Fruit fly (Drosophila melanogaster) whole organism, wandering third instar larva: Measurements from ENCODE around the gene CG18473.

Experiments
- Abd-B ChIP-seq: fragments of >200 bp; optimal IDR thresholded peaks from 2 replicates; lab custom pipeline; 2017; ENCODE audit warnings: missing biosample characterization, missing genetic modification characterization
- CG32264 ChIP-seq: fragments of 200-800 bp; sonication (Bioruptor generic); optimal IDR thresholded peaks from 2 replicates; lab custom pipeline; 2016; ENCODE audit warnings: missing biosample characterization, missing genetic modification characterization
- CG9705 ChIP-seq: fragments of 200-800 bp; sonication (Bioruptor generic); optimal IDR thresholded peaks from 2 replicates; lab custom pipeline; 2018; ENCODE audit warnings: missing biosample characterization, mild to moderate bottlenecking, missing genetic modification characterization
- CrebA ChIP-seq: fragments of 200-800 bp; sonication (Bioruptor generic); optimal IDR thresholded peaks from 2 replicates; lab custom pipeline; 2016; ENCODE audit warnings: missing biosample characterization, mild to moderate bottlenecking, missing genetic modification characterization, borderline replicate concordance
- Dfd ChIP-seq: fragments of >200 bp; optimal IDR thresholded peaks from 2 replicates; lab custom pipeline; 2017; ENCODE audit warnings: missing biosample characterization, missing genetic modification characterization
- Dif ChIP-seq: fragments of 200-275, 200-300 bp; sonication (Bioruptor generic); optimal IDR thresholded peaks from 2 replicates; lab custom pipeline; 2018; ENCODE audit warnings: missing biosample characterization, missing genetic modification characterization; ENCODE audit not compliant: partially characterized antibody
- GATAd ChIP-seq: sonication (Bioruptor generic); optimal IDR thresholded peaks from 2 replicates; lab custom pipeline; 2016; ENCODE audit warnings: missing biosample characterization, missing genetic modification characterization
- HLH106 ChIP-seq: fragments of 200-800 bp; optimal IDR thresholded peaks from 3 replicates; lab custom pipeline; 2019; ENCODE audit warnings: missing biosample characterization, mild to moderate bottlenecking, missing genetic modification characterization, moderate library complexity
- Hnf4 ChIP-seq: fragments of 200-800 bp; sonication (Bioruptor generic); optimal IDR thresholded peaks from 2 replicates; lab custom pipeline; 2016; ENCODE audit warnings: missing biosample characterization, mild to moderate bottlenecking, missing genetic modification characterization
- Hr78 ChIP-seq: fragments of >200 bp; optimal IDR thresholded peaks from 2 replicates; lab custom pipeline; 2017; ENCODE audit warnings: missing biosample characterization, missing genetic modification characterization
- Hr83 ChIP-seq: fragments of 200-300 bp; sonication (Bioruptor generic); optimal IDR thresholded peaks from 2 replicates; lab custom pipeline; 2016; ENCODE audit warnings: missing biosample characterization, mild to moderate bottlenecking, missing genetic modification characterization, moderate library complexity; ENCODE audit not compliant: poor library complexity, severe bottlenecking
- Jra ChIP-seq: sonication (Bioruptor generic); optimal IDR thresholded peaks from 2 replicates; lab custom pipeline; 2016; ENCODE audit warnings: missing biosample characterization, missing genetic modification characterization
- Myc ChIP-seq: fragments of >200 bp; optimal IDR thresholded peaks from 2 replicates; lab custom pipeline; 2017
- N ChIP-seq: fragments of >200 bp; optimal IDR thresholded peaks from 2 replicates; lab custom pipeline; 2018; ENCODE audit warnings: missing biosample characterization, missing external identifiers, missing genetic modification characterization
- OdsH ChIP-seq: fragments of 200-800 bp; sonication (Bioruptor generic); optimal IDR thresholded peaks from 2 replicates; lab custom pipeline; 2016; ENCODE audit warnings: missing biosample characterization, mild to moderate bottlenecking, missing genetic modification characterization
- Rel ChIP-seq, 2 experiments: fragments of 200-800 bp; sonication (Bioruptor generic) in 1 of 2; optimal IDR thresholded peaks; 2 replicates in 1 of 2; 3 replicates in 1 of 2; lab custom pipeline; 2016 to 2019; ENCODE audit warnings: mild to moderate bottlenecking in 2 of 2, missing biosample characterization in 2 of 2, missing genetic modification characterization in 2 of 2, moderate library complexity in 1 of 2
- Sp1 ChIP-seq: fragments of 200-800 bp; sonication (Bioruptor generic); optimal IDR thresholded peaks from 3 replicates; lab custom pipeline; 2019; ENCODE audit warnings: missing biosample characterization, mild to moderate bottlenecking, missing genetic modification characterization, moderate library complexity
- Vsx2 ChIP-seq: fragments of 200-300, 225-300 bp; sonication (Bioruptor generic); optimal IDR thresholded peaks from 2 replicates; lab custom pipeline; 2018; ENCODE audit warnings: missing biosample characterization, missing genetic modification characterization; ENCODE audit not compliant: partially characterized antibody
- br ChIP-seq: fragments of 200-800 bp; sonication (Bioruptor generic); optimal IDR thresholded peaks from 2 replicates; lab custom pipeline; 2016; ENCODE audit warnings: missing biosample characterization, missing genetic modification characterization
- brk ChIP-seq: fragments of 200-800 bp; sonication (Bioruptor generic); optimal IDR thresholded peaks from 2 replicates; lab custom pipeline; 2016; ENCODE audit warnings: missing biosample characterization, mild to moderate bottlenecking, missing genetic modification characterization
- dl ChIP-seq, 2 experiments: fragments of 175-275, 200-275 bp in 1 of 2; fragments of 200-275 bp in 1 of 2; sonication (Bioruptor generic); optimal IDR thresholded peaks; lab custom pipeline; 2018; ENCODE audit warnings: mild to moderate bottlenecking in 2 of 2, missing biosample characterization in 2 of 2, missing genetic modification characterization in 2 of 2, moderate library complexity in 2 of 2; ENCODE audit not compliant: partially characterized antibody in 2 of 2, insufficient read depth in 1 of 2
- dmrt93B ChIP-seq: fragments of 200-800 bp; sonication (Bioruptor generic); optimal IDR thresholded peaks from 2 replicates; lab custom pipeline; 2018; ENCODE audit warnings: missing biosample characterization, mild to moderate bottlenecking, missing genetic modification characterization
- dsf ChIP-seq: sonication (Bioruptor generic); optimal IDR thresholded peaks from 2 replicates; lab custom pipeline; 2016; ENCODE audit warnings: missing biosample characterization, missing genetic modification characterization, borderline replicate concordance
- ey ChIP-seq: fragments of 200-800 bp; sonication (Bioruptor generic); optimal IDR thresholded peaks from 2 replicates; lab custom pipeline; 2016; ENCODE audit warnings: missing biosample characterization, missing genetic modification characterization
- foxo ChIP-seq, 2 experiments: fragments of 200-800 bp; sonication (Bioruptor generic); optimal IDR thresholded peaks; 2 replicates in 1 of 2; 3 replicates in 1 of 2; lab custom pipeline; 2016 to 2017; ENCODE audit warnings: missing biosample characterization in 2 of 2, missing genetic modification characterization in 2 of 2
- fru ChIP-seq: fragments of 200-800 bp; sonication (Bioruptor generic); optimal IDR thresholded peaks from 3 replicates; lab custom pipeline; 2016; ENCODE audit warnings: missing biosample characterization, mild to moderate bottlenecking, missing genetic modification characterization
- h ChIP-seq: fragments of 200-800 bp; sonication (Bioruptor generic); optimal IDR thresholded peaks from 3 replicates; lab custom pipeline; 2016; ENCODE audit warnings: missing biosample characterization, mild to moderate bottlenecking, missing genetic modification characterization
- jim ChIP-seq: fragments of 175-275, 200-325 bp; sonication (Bioruptor generic); optimal IDR thresholded peaks from 2 replicates; lab custom pipeline; 2016; ENCODE audit warnings: missing biosample characterization, mild to moderate bottlenecking, missing genetic modification characterization
- lola ChIP-seq: fragments of >200 bp; optimal IDR thresholded peaks from 2 replicates; lab custom pipeline; 2017; ENCODE audit warnings: missing biosample characterization, missing genetic modification characterization
- pan ChIP-seq: fragments of >200 bp; optimal IDR thresholded peaks from 2 replicates; lab custom pipeline; 2017
- psq ChIP-seq: fragments of 200-800 bp; sonication (Bioruptor generic); optimal IDR thresholded peaks from 3 replicates; lab custom pipeline; 2017; ENCODE audit warnings: missing biosample characterization, mild to moderate bottlenecking, missing genetic modification characterization, moderate library complexity
- rgr ChIP-seq: fragments of 200-800 bp; sonication (Bioruptor generic); optimal IDR thresholded peaks from 3 replicates; lab custom pipeline; 2016; ENCODE audit warnings: missing biosample characterization, mild to moderate bottlenecking, missing genetic modification characterization
- sage ChIP-seq: fragments of 200-800 bp; sonication (Bioruptor generic); optimal IDR thresholded peaks from 2 replicates; lab custom pipeline; 2016; ENCODE audit warnings: missing biosample characterization, mild to moderate bottlenecking, missing genetic modification characterization
- sv ChIP-seq: fragments of 200-800 bp; sonication (Bioruptor generic); optimal IDR thresholded peaks from 3 replicates; lab custom pipeline; 2016; ENCODE audit warnings: missing biosample characterization, missing genetic modification characterization
- tai ChIP-seq: sonication (Bioruptor generic); optimal IDR thresholded peaks from 2 replicates; lab custom pipeline; 2016; ENCODE audit warnings: missing biosample characterization, missing genetic modification characterization
- usp ChIP-seq: fragments of >200 bp; optimal IDR thresholded peaks from 2 replicates; lab custom pipeline; 2017; ENCODE audit warnings: missing biosample characterization, missing genetic modification characterization
- woc ChIP-seq: sonication (Bioruptor generic); optimal IDR thresholded peaks from 2 replicates; lab custom pipeline; 2016; ENCODE audit warnings: missing biosample characterization, mild to moderate bottlenecking, missing genetic modification characterization

CG18473 gene

DNA sequence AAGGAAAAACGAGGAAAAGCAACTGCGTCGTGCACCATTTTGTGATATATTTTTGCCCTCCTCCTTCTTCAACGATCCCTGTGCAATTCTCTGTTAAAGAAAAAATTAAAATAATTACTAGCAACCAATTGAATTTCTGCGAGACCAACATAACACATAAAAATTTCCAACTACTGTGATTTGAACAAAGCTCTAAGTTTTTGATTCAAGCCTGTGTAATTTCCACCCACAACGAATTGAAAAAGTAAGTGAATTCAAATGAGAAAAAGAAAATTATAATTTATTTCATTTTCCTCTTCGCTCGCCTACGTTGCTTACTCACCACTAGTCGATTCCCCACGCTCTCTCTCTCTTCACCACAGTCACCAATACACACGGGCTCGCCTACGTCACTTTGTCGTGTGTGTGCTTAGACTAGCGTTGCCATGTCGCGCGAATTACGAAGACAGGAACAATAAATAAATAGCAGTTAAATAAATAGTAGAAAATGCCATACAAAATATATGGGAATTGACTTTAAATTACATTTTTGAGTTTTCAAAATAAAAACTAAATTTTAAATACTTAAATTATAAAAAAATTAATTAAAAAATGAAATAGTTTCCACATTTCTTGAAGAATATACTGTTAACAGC is 20.7 kb upstream of the CG18473 start (continued):
- TF ChIP-seq Abd-B (GFP tag; lab: Kevin White, UChicago), result no peak
- peak; percentile 72 for TF ChIP-seq rgr (GFP tag; lab: Kevin White, UChicago)

- no peak for TF ChIP-seq sage (GFP tag; lab: Kevin White, UChicago)
- no peak for TF ChIP-seq foxo (GFP tag; optimal IDR thresholded peaks at IDR 0.05; lab: Kevin White, UChicago)
- TF ChIP-seq lola (GFP tag; lab: Kevin White, UChicago), result no peak
- TF ChIP-seq Jra (GFP tag; lab: Kevin White, UChicago), result peak; percentile 17
- no peak for TF ChIP-seq fru (GFP tag; lab: Kevin White, UChicago)
- peak; percentile 17 for TF ChIP-seq Hr83 (GFP tag; lab: Kevin White, UChicago)
- no peak for TF ChIP-seq Hnf4
Measured at dm6 chr3R:9343022-9343587, 20.0 kb upstream of the CG18473 start.

dm6 chr3R:9343645-9344044 is 19.5 kb upstream of the CG18473 start:
- TF ChIP-seq Hr78 (GFP tag; lab: Kevin White, UChicago), result no peak
- no peak for TF ChIP-seq fru (GFP tag; lab: Kevin White, UChicago)
- TF ChIP-seq CrebA (GFP tag; lab: Kevin White, UChicago), result no peak
- TF ChIP-seq Jra (GFP tag; lab: Kevin White, UChicago), result no peak
- no peak for TF ChIP-seq brk (GFP tag; lab: Kevin White, UChicago)
- no peak for TF ChIP-seq h (GFP tag; lab: Kevin White, UChicago)
- TF ChIP-seq OdsH (GFP tag; lab: Kevin White, UChicago), result no peak
- TF ChIP-seq HLH106 (tag; lab: Kevin White, UChicago), result no peak
- no peak for TF ChIP-seq lola (GFP tag; lab: Kevin White, UChicago)
- no peak for TF ChIP-seq foxo (GFP tag; optimal IDR thresholded peaks at IDR 0.05; lab: Kevin White, UChicago)
- no peak for TF ChIP-seq Rel (GFP tag; optimal IDR thresholded peaks at IDR 0.05; lab: Kevin White, UChicago)
- no peak for TF ChIP-seq Rel (tag; optimal IDR thresholded peaks at IDR 0.05; lab: Kevin White, UChicago)
- no peak for TF ChIP-seq Hnf4
- TF ChIP-seq jim (GFP tag; lab: Kevin White, UChicago), result no peak
- no peak for TF ChIP-seq tai (GFP tag; lab: Kevin White, UChicago)
- no peak for TF ChIP-seq ey (GFP tag; lab: Kevin White, UChicago)
- no peak for TF ChIP-seq sv (GFP tag; lab: Kevin White, UChicago)
- no peak for TF ChIP-seq woc (GFP tag; lab: Kevin White, UChicago)
- TF ChIP-seq dmrt93B (GFP tag; lab: Kevin White, UChicago), result no peak

DNA sequence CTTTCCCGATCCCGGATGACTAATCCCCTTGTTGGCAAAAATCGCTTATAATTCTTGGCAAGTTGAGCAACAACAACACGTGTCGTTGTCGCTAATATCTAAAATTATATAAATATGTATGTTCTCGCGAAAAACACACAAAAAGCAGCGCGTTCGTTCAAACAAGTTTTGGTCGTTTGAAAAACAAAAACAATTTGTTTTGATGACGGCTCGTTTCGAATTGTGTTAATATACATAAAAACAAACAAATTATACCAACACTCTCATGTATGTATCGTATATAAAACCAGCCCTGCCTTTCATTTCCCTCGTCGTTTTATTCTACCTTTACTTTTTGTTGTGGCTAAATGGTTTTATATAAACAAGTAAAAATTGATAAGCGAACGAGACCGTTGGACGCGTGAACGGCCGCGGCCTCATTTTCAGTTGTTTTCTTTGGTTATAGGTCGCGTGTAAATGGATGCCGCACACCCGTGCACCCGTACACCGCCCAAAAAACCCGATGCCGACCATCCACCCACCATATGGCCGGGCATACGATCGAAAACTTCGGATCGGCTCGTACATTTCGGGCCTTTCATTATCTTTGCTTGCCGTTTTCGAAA is 18.8 kb upstream of the CG18473 start:
- TF ChIP-seq sv (GFP tag; lab: Kevin White, UChicago), result no peak
- no peak for TF ChIP-seq lola (GFP tag; lab: Kevin White, UChicago)
- TF ChIP-seq Dfd (GFP tag; lab: Kevin White, UChicago), result no peak
- no peak for TF ChIP-seq HLH106 (tag; lab: Kevin White, UChicago)
- TF ChIP-seq Rel (GFP tag; optimal IDR thresholded peaks at IDR 0.05; lab: Kevin White, UChicago), result peak; percentile 16
- TF ChIP-seq Rel (tag; optimal IDR thresholded peaks at IDR 0.05; lab: Kevin White, UChicago), result peak; percentile 62
- no peak for TF ChIP-seq dmrt93B (GFP tag; lab: Kevin White, UChicago)
- no peak for TF ChIP-seq CG9705
- TF ChIP-seq fru (GFP tag; lab: Kevin White, UChicago), result no peak
- peak; percentile 13 for TF ChIP-seq Hr83 (GFP tag; lab: Kevin White, UChicago)
- peak; percentile 53 for TF ChIP-seq CrebA (GFP tag; lab: Kevin White, UChicago)
- no peak for TF ChIP-seq GATAd (GFP tag; lab: Kevin White, UChicago)
- TF ChIP-seq sage (GFP tag; lab: Kevin White, UChicago), result peak; percentile 51
- no peak for TF ChIP-seq CG32264 (GFP tag; lab: Kevin White, UChicago)
- no peak for TF ChIP-seq N (GFP tag; lab: Kevin White, UChicago)
- no peak for TF ChIP-seq Hr78 (GFP tag; lab: Kevin White, UChicago)
- no peak for TF ChIP-seq Sp1 (GFP tag; lab: Kevin White, UChicago)
- TF ChIP-seq dsf (GFP tag; lab: Kevin White, UChicago), result no peak
- TF ChIP-seq tai (GFP tag; lab: Kevin White, UChicago), result no peak
- TF ChIP-seq br, result no peak
- TF ChIP-seq ey (GFP tag; lab: Kevin White, UChicago), result no peak
- no peak for TF ChIP-seq woc (GFP tag; lab: Kevin White, UChicago)
- no peak for TF ChIP-seq usp (GFP tag; lab: Kevin White, UChicago)
- no peak for TF ChIP-seq rgr (GFP tag; lab: Kevin White, UChicago)
- no peak for TF ChIP-seq dl (GFP tag; optimal IDR thresholded peaks at IDR 0.05; lab: Kevin White, UChicago; ENCODE audit: insufficient read depth in 1 of 2, partially characterized antibody in 2 of 2)
- TF ChIP-seq Myc, result no peak
- TF ChIP-seq Hnf4, result peak; percentile 27
- TF ChIP-seq Dif (GFP tag; lab: Kevin White, UChicago), result no peak
- no peak for TF ChIP-seq foxo (GFP tag; optimal IDR thresholded peaks at IDR 0.05; lab: Kevin White, UChicago)
- TF ChIP-seq OdsH (GFP tag; lab: Kevin White, UChicago), result no peak
- TF ChIP-seq h (GFP tag; lab: Kevin White, UChicago), result peak; percentile 44
- TF ChIP-seq pan (lab: Kevin White, UChicago), result no peak
- no peak for TF ChIP-seq Vsx2 (GFP tag; lab: Kevin White, UChicago)
- TF ChIP-seq jim (GFP tag; lab: Kevin White, UChicago), result no peak
- TF ChIP-seq brk (GFP tag; lab: Kevin White, UChicago), result peak; percentile 9
- TF ChIP-seq psq (GFP tag; lab: Kevin White, UChicago), result no peak
